Worm (Caenorhabditis elegans) whole organism, L4 larva: ENCODE results near the gene Y51H4A.936.

Experiments
- attf-4 ChIP-seq: sonication (generic microtip); optimal IDR thresholded peaks from 3 replicates; lab custom pipeline; 2017; ENCODE audit warnings: missing biosample characterization, missing genetic modification characterization
- daf-16 ChIP-seq, 3 experiments: sonication (generic microtip); optimal IDR thresholded peaks; 2 replicates each; lab custom pipeline; 2016 to 2017; ENCODE audit warnings: missing genetic modification characterization in 3 of 3, missing genetic modification reagents in 3 of 3, mild to moderate bottlenecking in 2 of 3, missing compliant biosample characterization in 2 of 3, missing biosample characterization in 1 of 3, moderate library complexity in 1 of 3
- duxl-1 ChIP-seq: sonication (generic microtip); optimal IDR thresholded peaks from 2 replicates; lab custom pipeline; 2016; ENCODE audit warnings: mild to moderate bottlenecking, missing genetic modification characterization, moderate library complexity, missing compliant biosample characterization; ENCODE audit not compliant: poor library complexity
- egl-27 ChIP-seq: sonication (generic microtip); optimal IDR thresholded peaks from 3 replicates; lab custom pipeline; 2017; ENCODE audit warnings: missing biosample characterization, missing genetic modification reagents, missing genetic modification characterization
- mdl-1 ChIP-seq, 2 experiments: fragments of 150-350 bp in 1 of 2; sonication (generic microtip) in 1 of 2; optimal IDR thresholded peaks; 2 replicates each; lab custom pipeline; 2014 to 2017; ENCODE audit warnings: missing biosample characterization in 2 of 2, missing genetic modification characterization in 2 of 2
- mxl-3 ChIP-seq: fragments of 200-800 bp; sonication (Bioruptor generic); optimal IDR thresholded peaks from 2 replicates; lab custom pipeline; 2018; ENCODE audit warnings: mild to moderate bottlenecking, missing genetic modification characterization, missing compliant biosample characterization
- nhr-25 ChIP-seq: sonication (generic microtip); optimal IDR thresholded peaks from 2 replicates; lab custom pipeline; 2017; ENCODE audit warnings: missing genetic modification characterization, mild to moderate bottlenecking, missing compliant biosample characterization, antibody characterized with exemption, moderate library complexity, borderline replicate concordance; ENCODE audit not compliant: insufficient read depth
- nhr-76 ChIP-seq: fragments of 150-350 bp; optimal IDR thresholded peaks from 2 replicates; lab custom pipeline; 2014; ENCODE audit warnings: missing biosample characterization, missing genetic modification characterization
- tra-1 ChIP-seq: fragments of 200-800 bp; sonication (Bioruptor generic); IDR thresholded peaks from 2 replicates; pipeline ENCODE4 v1.3.6; 2022; ENCODE audit warnings: missing genetic modification reagents, missing genetic modification characterization, missing compliant biosample characterization

ce11 chrIV:16627676-16628075 is 1.5 kb upstream of the Y51H4A.936 start, which contains the start of gene fipr-28:
- TF ChIP-seq daf-16 (GFP tag; optimal IDR thresholded peaks at IDR 0.05; lab: Kevin White, UChicago) (no peak), daf-16 (tag; optimal IDR thresholded peaks at IDR 0.05; lab: Kevin White, UChicago) (no peak), nhr-25 (tag; lab: Kevin White, UChicago) (no peak), egl-27 (tag; lab: Kevin White, UChicago) (no peak), tra-1 (GFP tag; lab: Robert Waterston, UW) (no peak), nhr-76 (tag; lab: Kevin White, UChicago) (no peak), attf-4 (tag; lab: Kevin White, UChicago) (no peak), duxl-1 (tag; lab: Kevin White, UChicago) (no peak), mdl-1 (tag; optimal IDR thresholded peaks at IDR 0.05; lab: Kevin White, UChicago) (no peak), mxl-3 (GFP tag; lab: Kevin White, UChicago) (no peak)
